Worm (Caenorhabditis elegans) whole organism, L2 larva: ENCODE measurements around the gene mrps-24.

Source experiments
- C34F6.9 ChIP-seq: fragments of 150-350 bp; optimal IDR thresholded peaks from 2 replicates; lab custom pipeline; 2014; ENCODE audit warnings: missing biosample characterization, missing genetic modification characterization
- F13H6.1 ChIP-seq: sonication (generic microtip); optimal IDR thresholded peaks from 2 replicates; lab custom pipeline; 2016; ENCODE audit warnings: missing genetic modification characterization, missing compliant biosample characterization
- Y55F3AM.14 ChIP-seq: fragments of 200-800 bp; sonication (Bioruptor generic); optimal IDR thresholded peaks from 2 replicates; lab custom pipeline; 2018; ENCODE audit warnings: mild to moderate bottlenecking, missing genetic modification characterization, missing compliant biosample characterization
- alr-1 ChIP-seq: fragments of 150-350 bp; optimal IDR thresholded peaks from 2 replicates; lab custom pipeline; 2014; ENCODE audit warnings: missing biosample characterization, missing genetic modification characterization
- ama-1 ChIP-seq: fragments of 150-350 bp; optimal IDR thresholded peaks from 2 replicates; lab custom pipeline; 2018; ENCODE audit warnings: inconsistent platforms
- blmp-1 ChIP-seq: sonication (generic microtip); optimal IDR thresholded peaks from 2 replicates; lab custom pipeline; 2017; ENCODE audit warnings: missing genetic modification characterization, mild to moderate bottlenecking, missing compliant biosample characterization, antibody characterized with exemption, moderate library complexity; ENCODE audit not compliant: insufficient read depth
- ceh-16 ChIP-seq: fragments of 150-350 bp; optimal IDR thresholded peaks from 2 replicates; lab custom pipeline; 2014; ENCODE audit warnings: missing biosample characterization, missing genetic modification characterization
- ceh-82 ChIP-seq: fragments of 150-350 bp; optimal IDR thresholded peaks from 2 replicates; lab custom pipeline; 2014; ENCODE audit warnings: missing biosample characterization, missing genetic modification characterization
- crh-2 ChIP-seq: sonication (generic microtip); optimal IDR thresholded peaks from 2 replicates; lab custom pipeline; 2017; ENCODE audit warnings: missing biosample characterization, missing genetic modification characterization
- dmd-4 ChIP-seq: sonication (generic microtip); optimal IDR thresholded peaks from 2 replicates; lab custom pipeline; 2017; ENCODE audit warnings: missing biosample characterization, missing genetic modification characterization
- elt-1 ChIP-seq: fragments of 150-350 bp; optimal IDR thresholded peaks from 2 replicates; lab custom pipeline; 2014; ENCODE audit warnings: missing biosample characterization, missing genetic modification characterization
- fos-1 ChIP-seq: fragments of 150-350 bp; optimal IDR thresholded peaks from 2 replicates; lab custom pipeline; 2014; ENCODE audit warnings: missing biosample characterization, missing genetic modification characterization
- gmeb-1 ChIP-seq: fragments of 150-350 bp; optimal IDR thresholded peaks from 2 replicates; lab custom pipeline; 2014; ENCODE audit warnings: missing biosample characterization, missing genetic modification characterization
- lin-13 ChIP-seq: fragments of 150-350 bp; optimal IDR thresholded peaks from 2 replicates; lab custom pipeline; 2014; ENCODE audit warnings: missing biosample characterization, missing genetic modification reagents, missing genetic modification characterization
- lsy-2 ChIP-seq, 2 experiments: fragments of 150-350 bp in 1 of 2; sonication (generic microtip) in 1 of 2; optimal IDR thresholded peaks; 2 replicates each; lab custom pipeline; 2014 to 2017; ENCODE audit warnings: missing biosample characterization in 2 of 2, missing genetic modification characterization in 2 of 2
- mab-5 ChIP-seq: fragments of 150-350 bp; optimal IDR thresholded peaks from 2 replicates; lab custom pipeline; 2014; ENCODE audit warnings: missing biosample characterization, missing genetic modification characterization
- mdl-1 ChIP-seq, 2 experiments: fragments of 150-350 bp in 1 of 2; sonication (generic microtip) in 1 of 2; optimal IDR thresholded peaks; 2 replicates each; lab custom pipeline; 2017; ENCODE audit warnings: missing biosample characterization in 2 of 2, missing genetic modification characterization in 2 of 2
- nhr-10 ChIP-seq: sonication (generic microtip); optimal IDR thresholded peaks from 2 replicates; lab custom pipeline; 2017; ENCODE audit warnings: missing biosample characterization, missing genetic modification characterization
- nhr-11 ChIP-seq: fragments of 150-350 bp; optimal IDR thresholded peaks from 2 replicates; lab custom pipeline; 2014; ENCODE audit warnings: missing biosample characterization, missing genetic modification characterization
- nhr-12 ChIP-seq: fragments of 150-350 bp; optimal IDR thresholded peaks from 2 replicates; lab custom pipeline; 2014; ENCODE audit warnings: missing biosample characterization, missing genetic modification characterization
- nhr-129 ChIP-seq: fragments of 150-350 bp; optimal IDR thresholded peaks from 2 replicates; lab custom pipeline; 2014; ENCODE audit warnings: missing biosample characterization, missing genetic modification characterization
- nhr-21 ChIP-seq: fragments of 150-350 bp; optimal IDR thresholded peaks from 2 replicates; lab custom pipeline; 2014; ENCODE audit warnings: missing biosample characterization, missing genetic modification characterization
- nhr-23 ChIP-seq: fragments of 150-350 bp; optimal IDR thresholded peaks from 2 replicates; lab custom pipeline; 2014; ENCODE audit warnings: missing biosample characterization, missing genetic modification reagents, missing genetic modification characterization
- nhr-237 ChIP-seq: fragments of 150-350 bp; optimal IDR thresholded peaks from 2 replicates; lab custom pipeline; 2014; ENCODE audit warnings: missing biosample characterization, missing genetic modification characterization
- nhr-25 ChIP-seq: fragments of 150-350 bp; sonication (generic microtip); optimal IDR thresholded peaks from 3 replicates; lab custom pipeline; 2014; ENCODE audit warnings: missing biosample characterization, missing genetic modification characterization
- nhr-77 ChIP-seq: fragments of 150-350 bp; optimal IDR thresholded peaks from 2 replicates; lab custom pipeline; 2014; ENCODE audit warnings: missing biosample characterization, missing genetic modification characterization
- peb-1 ChIP-seq: fragments of 150-350 bp; optimal IDR thresholded peaks from 2 replicates; lab custom pipeline; 2014; ENCODE audit warnings: missing biosample characterization, missing genetic modification characterization
- sem-4 ChIP-seq: fragments of 150-350 bp; optimal IDR thresholded peaks from 2 replicates; lab custom pipeline; 2014; ENCODE audit warnings: missing biosample characterization, missing genetic modification reagents, missing genetic modification characterization
- skn-1 ChIP-seq: sonication (generic microtip); optimal IDR thresholded peaks from 2 replicates; lab custom pipeline; 2017; ENCODE audit warnings: missing biosample characterization, missing genetic modification characterization
- sma-3 ChIP-seq: sonication (generic microtip); optimal IDR thresholded peaks from 2 replicates; lab custom pipeline; 2016; ENCODE audit warnings: missing genetic modification reagents, missing genetic modification characterization, missing compliant biosample characterization
- sma-9 ChIP-seq, 2 experiments: fragments of 150-350 bp in 1 of 2; sonication (generic microtip) in 1 of 2; optimal IDR thresholded peaks; 2 replicates each; lab custom pipeline; 2014 to 2016; ENCODE audit warnings: missing genetic modification characterization in 2 of 2, mild to moderate bottlenecking in 1 of 2, missing biosample characterization in 1 of 2, missing compliant biosample characterization in 1 of 2, missing genetic modification reagents in 1 of 2, moderate library complexity in 1 of 2
- snpc-4 ChIP-seq: fragments of 150-350 bp; optimal IDR thresholded peaks from 2 replicates; lab custom pipeline; 2014; ENCODE audit warnings: missing biosample characterization, missing genetic modification characterization
- unc-39 ChIP-seq: fragments of 150-350 bp; optimal IDR thresholded peaks from 2 replicates; lab custom pipeline; 2014; ENCODE audit warnings: missing biosample characterization, missing genetic modification characterization
- unc-55 ChIP-seq: fragments of 150-350 bp; sonication (generic microtip); optimal IDR thresholded peaks from 3 replicates; lab custom pipeline; 2014; ENCODE audit warnings: missing biosample characterization, missing genetic modification reagents, missing genetic modification characterization
- unc-62 ChIP-seq: fragments of 150-350 bp; optimal IDR thresholded peaks from 2 replicates; lab custom pipeline; 2014; ENCODE audit warnings: missing biosample characterization, missing genetic modification reagents, missing genetic modification characterization
- ztf-11 ChIP-seq: sonication (generic microtip); optimal IDR thresholded peaks from 2 replicates; lab custom pipeline; 2017; ENCODE audit warnings: missing biosample characterization, missing genetic modification characterization
- ztf-4 ChIP-seq: fragments of 150-350 bp; optimal IDR thresholded peaks from 2 replicates; lab custom pipeline; 2014; ENCODE audit warnings: missing biosample characterization, missing genetic modification characterization

Gene mrps-24

DNA sequence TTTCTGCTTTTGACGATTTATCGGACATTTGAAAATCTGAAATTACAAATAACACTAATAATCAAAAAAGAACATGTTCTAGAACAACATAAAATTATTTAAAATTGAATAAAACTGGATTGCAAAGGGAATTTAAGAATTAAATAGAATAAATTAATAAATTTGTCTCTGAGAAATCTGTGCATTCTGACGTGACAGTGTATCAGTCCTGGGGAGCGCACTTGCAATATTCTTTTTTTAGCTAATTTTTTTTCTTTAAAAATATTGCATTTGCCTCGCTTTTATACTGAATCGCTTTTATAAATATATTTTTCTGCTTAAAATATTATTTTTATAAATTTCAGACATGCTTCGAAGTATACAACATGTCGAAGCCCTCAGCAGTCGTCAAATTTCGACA is at the start of gene mrps-24, which contains the start of the genes mrpl-1 and emc-6:
mrps-24 (plus strand) TSS at position 345 of the 400 bp plus-strand sequence.
mrpl-1 (minus strand) TSS at position 1 of the 400 bp plus-strand sequence.
emc-6 (minus strand) TSS at position 36 of the 400 bp plus-strand sequence.
- TF ChIP-seq lin-13, result peak; percentile 58
- TF ChIP-seq lsy-2 (tag; optimal IDR thresholded peaks at IDR 0.05; lab: Kevin White, UChicago), result peak; percentile 48 to 83
- no peak for TF ChIP-seq nhr-21
- TF ChIP-seq sma-9 (GFP tag; optimal IDR thresholded peaks at IDR 0.05; lab: Kevin White, UChicago), result peak; percentile 43
- no peak for TF ChIP-seq sma-9 (tag; optimal IDR thresholded peaks at IDR 0.05; lab: Kevin White, UChicago)
- no peak for TF ChIP-seq alr-1 (tag; lab: Kevin White, UChicago)
- TF ChIP-seq fos-1 (tag; lab: Kevin White, UChicago), result peak; percentile 51
- no peak for TF ChIP-seq ama-1
- TF ChIP-seq mab-5, result peak; percentile 29
- TF ChIP-seq skn-1, result peak; percentile 56
- TF ChIP-seq C34F6.9, result peak; percentile 82
- peak; percentile 63 for TF ChIP-seq gmeb-1 (tag; lab: Kevin White, UChicago)
- TF ChIP-seq nhr-77 (tag; lab: Kevin White, UChicago), result no peak
- TF ChIP-seq nhr-11 (tag; lab: Kevin White, UChicago), result no peak
- TF ChIP-seq snpc-4 (tag; lab: Kevin White, UChicago), result peak; percentile 45
- no peak for TF ChIP-seq ceh-16 (tag; lab: Kevin White, UChicago)
- TF ChIP-seq mdl-1 (tag; optimal IDR thresholded peaks at IDR 0.05; lab: Kevin White, UChicago), result no peak
- TF ChIP-seq nhr-129 (tag; lab: Kevin White, UChicago), result peak; percentile 13
- TF ChIP-seq nhr-25 (tag; lab: Kevin White, UChicago), result peak; percentile 50
- TF ChIP-seq F13H6.1, result peak; percentile 44
- peak; percentile 48 for TF ChIP-seq sma-3 (GFP tag; lab: Kevin White, UChicago)
- peak; percentile 73 for TF ChIP-seq crh-2 (tag; lab: Kevin White, UChicago)
- TF ChIP-seq unc-55, result peak; percentile 89
- peak; percentile 91 for TF ChIP-seq sem-4 (tag; lab: Kevin White, UChicago)

DNA sequence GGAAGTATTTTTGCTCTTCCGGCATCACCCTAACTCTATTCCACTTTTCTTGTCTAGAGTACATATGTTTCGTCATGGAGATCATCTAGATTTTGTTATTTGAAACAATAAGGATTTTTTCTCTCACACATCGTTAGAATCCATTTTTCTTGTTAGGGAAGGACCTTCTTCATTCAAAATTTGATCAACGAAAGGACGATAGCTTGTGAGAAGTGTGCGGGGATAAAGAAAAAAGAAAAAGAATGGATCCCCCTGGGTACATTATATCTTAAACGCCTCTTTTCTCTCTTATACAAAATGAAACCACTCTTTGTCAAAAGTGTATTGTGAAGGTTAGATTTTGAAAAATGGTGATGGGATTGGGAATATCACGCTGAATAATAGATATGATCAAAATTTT is 48.3 kb upstream of the mrps-24 start:
- TF ChIP-seq unc-39 (tag; lab: Kevin White, UChicago) (no peak), mab-5 (peak; percentile 69), lsy-2 (tag; optimal IDR thresholded peaks at IDR 0.05; lab: Kevin White, UChicago) (peak in 1 of 2 experiments; percentile 6)

DNA sequence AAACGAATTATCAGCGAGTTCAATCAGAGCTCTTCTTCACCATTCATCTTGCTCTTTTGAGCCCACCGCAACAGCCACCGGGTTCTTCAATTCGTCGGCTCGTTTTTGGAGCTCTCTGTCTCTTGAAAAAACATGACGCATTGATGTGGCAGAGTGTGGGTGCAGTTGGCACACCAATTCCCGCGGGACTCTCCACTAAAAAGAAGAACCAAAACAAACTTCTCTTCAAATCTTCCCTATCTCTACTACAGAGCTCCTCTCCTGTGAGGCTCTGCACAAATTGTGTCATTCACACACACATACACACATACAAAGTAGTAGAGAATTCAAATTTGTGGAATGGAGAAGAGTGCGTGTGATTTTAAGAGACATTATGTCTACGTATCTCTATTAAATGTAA is 46.8 kb upstream of the mrps-24 start:
- TF ChIP-seq C34F6.9, result no peak
- no peak for TF ChIP-seq unc-62 (GFP tag; lab: Kevin White, UChicago)
- no peak for TF ChIP-seq peb-1 (tag; lab: Kevin White, UChicago)
- TF ChIP-seq gmeb-1 (tag; lab: Kevin White, UChicago), result no peak
- no peak for TF ChIP-seq ceh-16 (tag; lab: Kevin White, UChicago)
- no peak for TF ChIP-seq nhr-10
- TF ChIP-seq mab-5, result peak; percentile 43
- peak; percentile 26 for TF ChIP-seq nhr-129 (tag; lab: Kevin White, UChicago)
- no peak for TF ChIP-seq nhr-12 (tag; lab: Kevin White, UChicago)
- TF ChIP-seq blmp-1 (tag; lab: Kevin White, UChicago), result no peak
- peak; percentile 4 for TF ChIP-seq Y55F3AM.14
- TF ChIP-seq ztf-4 (tag; lab: Kevin White, UChicago), result no peak
- TF ChIP-seq sma-9 (GFP tag; optimal IDR thresholded peaks at IDR 0.05; lab: Kevin White, UChicago), result no peak
- TF ChIP-seq sma-9 (tag; optimal IDR thresholded peaks at IDR 0.05; lab: Kevin White, UChicago), result no peak
- no peak for TF ChIP-seq nhr-21
- TF ChIP-seq nhr-237 (tag; lab: Kevin White, UChicago), result no peak
- TF ChIP-seq snpc-4 (tag; lab: Kevin White, UChicago), result peak; percentile 6

DNA sequence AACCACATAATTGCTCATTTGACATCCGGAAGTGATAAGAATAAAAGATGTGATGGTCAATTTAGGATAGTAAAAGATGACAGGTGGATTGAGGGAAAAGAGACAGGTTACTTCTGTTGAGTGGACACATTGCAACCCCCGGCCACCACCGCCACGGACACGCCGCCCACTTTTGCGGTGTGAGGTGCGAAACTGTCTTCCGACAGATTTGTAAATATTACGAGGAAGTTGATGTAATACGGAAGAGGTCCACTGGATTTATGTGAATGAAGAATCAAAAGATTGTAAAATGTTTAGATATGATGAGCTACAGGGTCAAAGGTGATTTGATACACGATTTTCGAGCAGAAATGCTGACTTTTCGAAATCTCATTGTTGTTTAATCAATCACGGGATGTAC is 37.0 kb upstream of the mrps-24 start, which contains the start of gene C08G9.2:
C08G9.2 (minus strand) TSS at position 101 of the 400 bp plus-strand sequence.
- TF ChIP-seq F13H6.1 (no peak), sma-3 (GFP tag; lab: Kevin White, UChicago) (no peak), dmd-4 (no peak), alr-1 (tag; lab: Kevin White, UChicago) (no peak), nhr-23 (tag; lab: Kevin White, UChicago) (no peak), elt-1 (no peak), unc-55 (no peak), lsy-2 (tag; optimal IDR thresholded peaks at IDR 0.05; lab: Kevin White, UChicago) (no peak), ztf-11 (tag; lab: Kevin White, UChicago) (no peak), ceh-82 (tag; lab: Kevin White, UChicago) (no peak), snpc-4 (tag; lab: Kevin White, UChicago) (no peak)
